Worm (Caenorhabditis elegans): ENCODE data around the gene nspe-7.

Gene nspe-7

ce11 chrII:12628566-12628965 is 1.6 kb downstream of the nspe-7 start, which contains the start of gene nspe-5:
nspe-5 (plus strand) TSS chrII:12628866.
- TF ChIP-seq elt-1 (tag; optimal IDR thresholded peaks at IDR 0.05; ENCODE audit: borderline replicate concordance, insufficient read depth) = no peak
- TF ChIP-seq tbx-8 (GFP tag; optimal IDR thresholded peaks at IDR 0.05) = no peak
- TF ChIP-seq ztf-11 (tag; optimal IDR thresholded peaks at IDR 0.05) = no peak
- TF ChIP-seq unc-120 (tag; optimal IDR thresholded peaks at IDR 0.05; ENCODE audit: poor library complexity, severe bottlenecking) = no peak
- TF ChIP-seq mab-5 (tag; optimal IDR thresholded peaks at IDR 0.05) = no peak
- no peak for TF ChIP-seq sem-2 (GFP tag; optimal IDR thresholded peaks at IDR 0.05)
- TF ChIP-seq snpc-4 (tag; optimal IDR thresholded peaks at IDR 0.05) = no peak
- TF ChIP-seq elt-3 (tag; optimal IDR thresholded peaks at IDR 0.05) = no peak
- no peak for TF ChIP-seq lin-32 (GFP tag; optimal IDR thresholded peaks at IDR 0.05)

ce11 chrII:12629387-12629786 is 2.4 kb downstream of the nspe-7 start, which contains the start of gene Y38E10A.28:
Y38E10A.28 (plus strand) TSS chrII:12629687.
- TF ChIP-seq cnd-1 (tag; optimal IDR thresholded peaks at IDR 0.05) (no peak), nhr-2 (tag; optimal IDR thresholded peaks at IDR 0.05) (no peak), pha-4 (tag; optimal IDR thresholded peaks at IDR 0.05) (no peak), zip-8 (tag; optimal IDR thresholded peaks at IDR 0.05) (no peak)

ce11 chrII:12630888-12631287 is 3.9 kb downstream of the nspe-7 start, which contains the start of gene Y38E10A.34:
Y38E10A.34 (plus strand) TSS chrII:12631188.
- TF ChIP-seq nhr-12 (tag; optimal IDR thresholded peaks at IDR 0.05) = no peak
- TF ChIP-seq nhr-2 (tag; optimal IDR thresholded peaks at IDR 0.05) = no peak
- TF ChIP-seq ceh-43 (GFP tag; optimal IDR thresholded peaks at IDR 0.05) = no peak
- TF ChIP-seq ham-2 (GFP tag; optimal IDR thresholded peaks at IDR 0.05) = no peak
- no peak for TF ChIP-seq tbx-8 (GFP tag; optimal IDR thresholded peaks at IDR 0.05)
- TF ChIP-seq blmp-1 (tag; optimal IDR thresholded peaks at IDR 0.05) = no peak
- TF ChIP-seq sem-2 (GFP tag; optimal IDR thresholded peaks at IDR 0.05) = no peak
- TF ChIP-seq drap-1 (GFP tag; optimal IDR thresholded peaks at IDR 0.05) = no peak
- TF ChIP-seq mab-5 (tag; optimal IDR thresholded peaks at IDR 0.05) = no peak
- no peak for TF ChIP-seq pha-4 (tag; optimal IDR thresholded peaks at IDR 0.05)
- TF ChIP-seq unc-62 (GFP tag; optimal IDR thresholded peaks at IDR 0.05) = no peak
- TF ChIP-seq elt-3 (tag; optimal IDR thresholded peaks at IDR 0.05) = no peak
- no peak for TF ChIP-seq bed-3 (GFP tag; optimal IDR thresholded peaks at IDR 0.05)
- TF ChIP-seq nhr-28 (tag; optimal IDR thresholded peaks at IDR 0.05) = no peak

ce11 chrII:12634749-12635318 is 7.8 kb downstream of the nspe-7 start, which contains the start of gene Y38E10A.17:
Y38E10A.17 (minus strand) TSS chrII:12634799.
- TF ChIP-seq nhr-76 (tag; optimal IDR thresholded peaks at IDR 0.05) (no peak), unc-62 (GFP tag; optimal IDR thresholded peaks at IDR 0.05) (no peak), elt-1 (tag; optimal IDR thresholded peaks at IDR 0.05; ENCODE audit: borderline replicate concordance, insufficient read depth) (no peak)

- TF ChIP-seq flh-1 (GFP tag; optimal IDR thresholded peaks at IDR 0.05) (no peak), lsy-2 (tag; optimal IDR thresholded peaks at IDR 0.05) (no peak), nhr-2 (tag; optimal IDR thresholded peaks at IDR 0.05) (no peak), ceh-39 (tag; optimal IDR thresholded peaks at IDR 0.05) (no peak), ceh-83 (GFP tag; optimal IDR thresholded peaks at IDR 0.05) (no peak), pha-4 (tag; optimal IDR thresholded peaks at IDR 0.05) (no peak), ceh-43 (GFP tag; optimal IDR thresholded peaks at IDR 0.05) (no peak), lin-32 (GFP tag; optimal IDR thresholded peaks at IDR 0.05) (no peak), drap-1 (GFP tag; optimal IDR thresholded peaks at IDR 0.05) (no peak), tbx-8 (GFP tag; optimal IDR thresholded peaks at IDR 0.05) (no peak), nhr-28 (tag; optimal IDR thresholded peaks at IDR 0.05) (no peak), sem-2 (GFP tag; optimal IDR thresholded peaks at IDR 0.05) (no peak), unc-39 (tag; optimal IDR thresholded peaks at IDR 0.05) (no peak), unc-62 (GFP tag; optimal IDR thresholded peaks at IDR 0.05) (no peak), ham-2 (GFP tag; optimal IDR thresholded peaks at IDR 0.05) (no peak), mep-1 (tag; optimal IDR thresholded peaks at IDR 0.05) (no peak), cnd-1 (tag; optimal IDR thresholded peaks at IDR 0.05) (no peak), bed-3 (GFP tag; optimal IDR thresholded peaks at IDR 0.05) (no peak), ztf-11 (tag; optimal IDR thresholded peaks at IDR 0.05) (no peak), nhr-237 (tag; optimal IDR thresholded peaks at IDR 0.05) (no peak)
Observed at ce11 chrII:12636602-12637001, 9.6 kb downstream of the nspe-7 start, which contains the start of gene nhr-234. nhr-234 (plus strand) TSS chrII:12636678.

Measured in whole organism, mixed stage, embryonic.